Worm (Caenorhabditis elegans) whole organism, young adult: Measurements from ENCODE around the gene mdt-27.

Source experiments
- B0336.3 ChIP-seq: fragments of 200-800 bp; sonication (Bioruptor generic); IDR thresholded peaks from 2 replicates; pipeline ENCODE4 v1.3.6; 2022; ENCODE audit warnings: missing genetic modification characterization, missing compliant biosample characterization
- F10E7.11 ChIP-seq: sonication (generic microtip); optimal IDR thresholded peaks from 2 replicates; lab custom pipeline; 2017; ENCODE audit warnings: mild to moderate bottlenecking, missing genetic modification characterization, moderate library complexity, missing compliant biosample characterization
- F52B5.7 ChIP-seq: sonication (generic microtip); optimal IDR thresholded peaks from 2 replicates; lab custom pipeline; 2016; ENCODE audit warnings: mild to moderate bottlenecking, missing genetic modification characterization, missing compliant biosample characterization
- Y67H2A.10 ChIP-seq: fragments of 200-800 bp; sonication (Bioruptor generic); conservative IDR thresholded peaks from 2 replicates; pipeline ENCODE4 v1.3.6; 2022; ENCODE audit warnings: missing genetic modification reagents, missing genetic modification characterization, missing compliant biosample characterization
- bed-2 ChIP-seq: fragments of 200-800 bp; sonication (Bioruptor generic); IDR thresholded peaks from 2 replicates; pipeline ENCODE4 v1.3.6; 2022; ENCODE audit warnings: missing genetic modification reagents, missing genetic modification characterization, missing compliant biosample characterization
- gei-17 ChIP-seq: fragments of 200-800 bp; sonication (Bioruptor generic); optimal IDR thresholded peaks from 2 replicates; lab custom pipeline; 2018; ENCODE audit warnings: mild to moderate bottlenecking, missing genetic modification characterization, missing compliant biosample characterization
- hmg-20 ChIP-seq: fragments of 200-800 bp; sonication (Bioruptor generic); IDR thresholded peaks from 2 replicates; pipeline ENCODE4 v1.3.6; 2022; ENCODE audit warnings: missing genetic modification reagents, missing genetic modification characterization, missing compliant biosample characterization
- lin-54 ChIP-seq: fragments of 200-800 bp; sonication (Bioruptor generic); optimal IDR thresholded peaks from 2 replicates; lab custom pipeline; 2018; ENCODE audit warnings: mild to moderate bottlenecking, missing genetic modification characterization, missing compliant biosample characterization
- madf-3 ChIP-seq: fragments of 200-800 bp; sonication (Bioruptor generic); IDR thresholded peaks from 2 replicates; pipeline ENCODE4 v1.3.6; 2022; ENCODE audit warnings: missing genetic modification reagents, missing genetic modification characterization, missing compliant biosample characterization
- nhr-90 ChIP-seq: sonication (generic microtip); optimal IDR thresholded peaks from 2 replicates; lab custom pipeline; 2016; ENCODE audit warnings: missing genotype, mild to moderate bottlenecking, missing genetic modification characterization, missing compliant biosample characterization
- pha-4 ChIP-seq: fragments of 150-350 bp; sonication (generic microtip); optimal IDR thresholded peaks from 2 replicates; lab custom pipeline; 2014; ENCODE audit warnings: missing biosample characterization, missing genetic modification reagents, missing genetic modification characterization
- snpc-3.4 ChIP-seq: sonication (generic microtip); optimal IDR thresholded peaks from 2 replicates; lab custom pipeline; 2017; ENCODE audit warnings: missing genetic modification characterization, mild to moderate bottlenecking, missing compliant biosample characterization, antibody characterized with exemption, moderate library complexity, missing genotype, missing genetic modification reagents
- ztf-18 ChIP-seq: sonication (generic microtip); optimal IDR thresholded peaks from 2 replicates; lab custom pipeline; 2016; ENCODE audit warnings: missing genotype, mild to moderate bottlenecking, missing genetic modification characterization, missing compliant biosample characterization
- ztf-6 ChIP-seq: fragments of 200-800 bp; sonication (Bioruptor generic); IDR thresholded peaks from 2 replicates; pipeline ENCODE4 v1.3.6; 2022; ENCODE audit warnings: missing genetic modification reagents, missing genetic modification characterization, missing compliant biosample characterization

ce11 chrV:9247416-9247815 is 34.0 kb upstream of the mdt-27 start:
- TF ChIP-seq Y67H2A.10 (GFP tag; lab: Robert Waterston, UW) (no peak), B0336.3 (no peak), madf-3 (GFP tag; lab: Robert Waterston, UW) (no peak), nhr-90 (tag; lab: Kevin White, UChicago) (no peak), bed-2 (GFP tag; lab: Robert Waterston, UW) (no peak), ztf-18 (tag; lab: Kevin White, UChicago) (no peak), ztf-6 (no peak), gei-17 (GFP tag; lab: Kevin White, UChicago) (no peak), F52B5.7 (tag; lab: Kevin White, UChicago) (no peak), F10E7.11 (no peak), lin-54 (no peak), hmg-20 (GFP tag; lab: Robert Waterston, UW) (no peak), pha-4 (tag; lab: Kevin White, UChicago) (no peak), snpc-3.4 (tag; lab: Kevin White, UChicago) (no peak)
